Fruit fly (Drosophila melanogaster): ENCODE data around the gene rempA.

DNA sequence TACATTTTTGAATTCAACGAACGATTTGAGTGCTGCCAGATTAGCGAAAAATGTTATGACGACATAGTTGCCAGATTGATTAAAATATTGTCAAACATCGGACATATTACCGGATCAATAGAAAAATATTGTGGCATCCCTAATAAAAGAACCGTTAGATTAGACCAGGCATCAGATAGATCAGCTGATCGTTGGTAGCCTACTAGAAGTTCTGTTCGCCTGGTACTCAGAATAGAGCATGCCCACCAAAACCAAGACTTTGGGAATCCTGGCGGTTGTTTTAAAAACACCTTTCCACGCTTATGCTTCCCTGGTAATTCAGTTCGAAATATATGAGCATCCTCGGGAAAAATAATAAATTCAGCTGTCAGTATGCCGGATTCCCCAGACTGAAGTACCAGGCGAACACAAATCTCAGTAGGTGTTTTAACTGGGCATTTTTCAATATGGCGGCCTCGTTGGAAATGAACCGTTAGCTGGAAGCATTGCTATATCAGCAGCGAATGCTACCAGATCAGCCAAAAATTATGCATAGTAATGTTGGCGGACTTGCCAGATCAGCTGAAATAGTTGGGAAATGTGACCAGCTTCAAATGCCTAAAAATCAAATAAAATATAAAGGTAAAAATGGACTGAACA, 19.4 kb downstream of the rempA start:
- TF ChIP-seq tj (GFP tag; optimal IDR thresholded peaks at IDR 0.05) = peak; percentile 79
- TF ChIP-seq kay (GFP tag; ENCODE audit: borderline replicate concordance) = no peak
- TF ChIP-seq CG7101 (tag; optimal IDR thresholded peaks at IDR 0.05) = no peak
- no peak for TF ChIP-seq pad (GFP tag; optimal IDR thresholded peaks at IDR 0.05)
- no peak for TF ChIP-seq CG33017 (tag; optimal IDR thresholded peaks at IDR 0.05)
- peak; percentile 27 for TF ChIP-seq Mnt (GFP tag; optimal IDR thresholded peaks at IDR 0.05)

Measured in whole organism, adult.